Worm (Caenorhabditis elegans): ENCODE data around the gene ZK377.15.

Gene ZK377.15

DNA sequence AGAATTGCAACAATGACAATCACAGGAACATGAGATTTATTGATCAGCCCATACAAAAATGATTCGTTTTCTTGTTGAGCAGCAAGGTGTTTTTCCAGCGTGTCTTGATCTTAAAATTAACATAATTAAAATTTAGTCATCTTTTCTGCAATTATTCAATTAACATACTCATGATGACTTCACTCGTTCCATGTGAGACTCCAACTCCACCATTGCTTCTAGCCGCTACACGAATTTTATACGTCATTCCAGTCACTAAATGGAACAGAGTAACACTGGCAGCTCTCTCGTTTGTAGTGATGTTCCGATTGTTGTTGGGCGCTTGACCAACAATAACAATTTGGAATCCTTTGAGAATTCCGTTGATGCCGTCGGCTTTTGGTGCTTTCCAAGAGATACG is 11.8 kb downstream of the ZK377.15 start:
- TF ChIP-seq syd-9 (tag; optimal IDR thresholded peaks at IDR 0.05) = no peak
- no peak for TF ChIP-seq madf-2 (tag; optimal IDR thresholded peaks at IDR 0.05)
- TF ChIP-seq lin-11 (tag; optimal IDR thresholded peaks at IDR 0.05) = no peak
- no peak for TF ChIP-seq ceh-30 (tag; optimal IDR thresholded peaks at IDR 0.05)
- no peak for TF ChIP-seq ahr-1 (tag; optimal IDR thresholded peaks at IDR 0.05)
- no peak for TF ChIP-seq unc-55 (GFP tag; optimal IDR thresholded peaks at IDR 0.05)
- no peak for TF ChIP-seq ceh-34 (tag; optimal IDR thresholded peaks at IDR 0.05)
- TF ChIP-seq unc-86 (tag; optimal IDR thresholded peaks at IDR 0.05) = no peak
- TF ChIP-seq ceh-18 (tag; optimal IDR thresholded peaks at IDR 0.05) = no peak
- TF ChIP-seq tbx-2 (tag; optimal IDR thresholded peaks at IDR 0.05) = no peak
- no peak for TF ChIP-seq unc-3 (GFP tag; conservative IDR thresholded peaks at IDR 0.05)
- TF ChIP-seq unc-3 (tag; optimal IDR thresholded peaks at IDR 0.05) = no peak
- TF ChIP-seq ceh-22 (tag; optimal IDR thresholded peaks at IDR 0.05) = no peak
- TF ChIP-seq mec-3 (tag; optimal IDR thresholded peaks at IDR 0.05; ENCODE audit: borderline replicate concordance) = no peak
- no peak for TF ChIP-seq ref-2 (tag; optimal IDR thresholded peaks at IDR 0.05)
- TF ChIP-seq rnt-1 (tag; optimal IDR thresholded peaks at IDR 0.05) = no peak

DNA sequence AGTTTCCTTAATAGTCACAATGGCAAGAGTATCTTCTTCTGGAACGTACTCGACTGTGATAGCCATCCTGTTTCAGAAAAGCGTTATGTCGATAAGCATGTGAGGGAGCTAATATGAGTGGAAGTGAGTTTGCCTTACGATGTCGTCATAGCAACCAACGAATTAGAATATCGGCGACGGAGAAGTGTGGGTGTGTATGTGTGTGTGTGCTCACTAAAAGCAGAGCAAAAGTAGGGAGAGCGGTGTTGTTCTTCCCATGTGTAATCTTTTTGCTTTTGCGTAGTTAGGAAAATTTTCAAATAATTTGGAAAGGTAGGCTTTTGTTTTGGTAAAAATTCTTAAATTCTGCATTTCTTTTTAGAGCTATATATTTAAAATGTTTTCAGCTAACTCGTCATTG is 14.6 kb downstream of the ZK377.15 start, which contains the start of gene ZK813.5:
Gene ZK813.5 (minus strand): TSS at position 101 of the 400 bp plus-strand sequence.
- TF ChIP-seq ref-2 (tag; optimal IDR thresholded peaks at IDR 0.05) = no peak
- no peak for TF ChIP-seq nhr-232 (tag; optimal IDR thresholded peaks at IDR 0.05)
- TF ChIP-seq ztf-16 (tag; optimal IDR thresholded peaks at IDR 0.05) = no peak
- TF ChIP-seq pax-1 (tag; optimal IDR thresholded peaks at IDR 0.05) = no peak

- TF ChIP-seq ceh-48 (tag; optimal IDR thresholded peaks at IDR 0.05) (no peak), madf-2 (tag; optimal IDR thresholded peaks at IDR 0.05) (no peak), dmd-4 (tag; optimal IDR thresholded peaks at IDR 0.05; ENCODE audit: borderline replicate concordance) (no peak), dve-1 (tag; optimal IDR thresholded peaks at IDR 0.05) (no peak), sox-4 (tag; optimal IDR thresholded peaks at IDR 0.05) (no peak), pha-4 (tag; optimal IDR thresholded peaks at IDR 0.05) (no peak), ceh-34 (tag; optimal IDR thresholded peaks at IDR 0.05) (no peak), unc-86 (tag; optimal IDR thresholded peaks at IDR 0.05) (no peak), elt-2 (tag; optimal IDR thresholded peaks at IDR 0.05) (no peak), F13H6.1 (tag; optimal IDR thresholded peaks at IDR 0.05) (no peak), unc-55 (GFP tag; optimal IDR thresholded peaks at IDR 0.05) (no peak), pax-1 (tag; optimal IDR thresholded peaks at IDR 0.05) (no peak), fax-1 (tag; optimal IDR thresholded peaks at IDR 0.05) (no peak), pag-3 (tag; optimal IDR thresholded peaks at IDR 0.05; ENCODE audit: borderline replicate concordance) (no peak), pat-9 (tag; optimal IDR thresholded peaks at IDR 0.05) (no peak), ceh-22 (tag; optimal IDR thresholded peaks at IDR 0.05) (no peak), lim-6 (tag; optimal IDR thresholded peaks at IDR 0.05) (no peak)
These were observed 19.7 kb downstream of the ZK377.15 start, which contains the start of gene ZK813.1 for ce11 chrX:3446011-3446410. Gene ZK813.1 (plus strand): TSS chrX:3446311.

ce11 chrX:3444514-3444913 is 21.2 kb downstream of the ZK377.15 start, which contains the start of gene ZK813.7:
Gene ZK813.7 (plus strand): TSS chrX:3444814.
- TF ChIP-seq pha-4 (tag; optimal IDR thresholded peaks at IDR 0.05) (no peak), ceh-6 (GFP tag; optimal IDR thresholded peaks at IDR 0.05) (no peak), lim-6 (tag; optimal IDR thresholded peaks at IDR 0.05) (no peak), rnt-1 (tag; optimal IDR thresholded peaks at IDR 0.05) (no peak), F13H6.1 (tag; optimal IDR thresholded peaks at IDR 0.05) (no peak), dve-1 (tag; optimal IDR thresholded peaks at IDR 0.05) (no peak), ahr-1 (tag; optimal IDR thresholded peaks at IDR 0.05) (no peak), tbx-2 (tag; optimal IDR thresholded peaks at IDR 0.05) (no peak), nhr-11 (tag; optimal IDR thresholded peaks at IDR 0.05) (no peak)

DNA sequence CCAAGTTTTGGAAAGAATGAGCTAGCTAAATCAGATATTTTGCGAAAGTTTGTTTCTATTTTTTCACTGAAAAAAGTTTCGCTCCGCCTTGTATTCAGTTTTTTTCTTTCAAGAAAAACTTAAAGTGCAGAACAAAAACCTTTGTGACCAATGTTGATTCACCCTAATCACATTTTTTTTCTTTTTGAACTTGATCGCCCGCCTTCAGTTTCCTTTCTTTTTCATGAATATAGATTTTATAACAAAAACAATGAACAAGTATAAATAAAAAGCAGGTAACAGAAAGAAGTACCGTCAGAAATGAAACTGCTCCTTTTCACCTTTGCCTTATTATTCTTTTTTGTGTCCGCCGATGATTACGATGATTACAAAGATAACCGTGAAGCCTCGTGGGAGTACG is 22.2 kb downstream of the ZK377.15 start, which contains the start of gene ZK813.2:
Gene ZK813.2 (plus strand): TSS at position 301 of the 400 bp plus-strand sequence.
- TF ChIP-seq dmd-4 (tag; optimal IDR thresholded peaks at IDR 0.05; ENCODE audit: borderline replicate concordance) (no peak), ceh-34 (tag; optimal IDR thresholded peaks at IDR 0.05) (no peak), ets-4 (tag; optimal IDR thresholded peaks at IDR 0.05) (no peak), ceh-31 (tag; optimal IDR thresholded peaks at IDR 0.05) (no peak), pha-4 (tag; optimal IDR thresholded peaks at IDR 0.05) (no peak), madf-2 (tag; optimal IDR thresholded peaks at IDR 0.05) (no peak), dve-1 (tag; optimal IDR thresholded peaks at IDR 0.05) (no peak), nhr-11 (tag; optimal IDR thresholded peaks at IDR 0.05) (no peak), C38D4.7 (GFP tag; optimal IDR thresholded peaks at IDR 0.05) (no peak), hlh-13 (GFP tag; optimal IDR thresholded peaks at IDR 0.05) (no peak), K02D7.2 (tag; optimal IDR thresholded peaks at IDR 0.05) (no peak), tbx-2 (tag; optimal IDR thresholded peaks at IDR 0.05) (no peak), hlh-15 (tag; optimal IDR thresholded peaks at IDR 0.05) (no peak), ceh-9 (tag; optimal IDR thresholded peaks at IDR 0.05) (no peak), unc-55 (GFP tag; optimal IDR thresholded peaks at IDR 0.05) (no peak)
